Worm (Caenorhabditis elegans): Measurements from ENCODE around the gene C32D5.10.

Gene C32D5.10

DNA sequence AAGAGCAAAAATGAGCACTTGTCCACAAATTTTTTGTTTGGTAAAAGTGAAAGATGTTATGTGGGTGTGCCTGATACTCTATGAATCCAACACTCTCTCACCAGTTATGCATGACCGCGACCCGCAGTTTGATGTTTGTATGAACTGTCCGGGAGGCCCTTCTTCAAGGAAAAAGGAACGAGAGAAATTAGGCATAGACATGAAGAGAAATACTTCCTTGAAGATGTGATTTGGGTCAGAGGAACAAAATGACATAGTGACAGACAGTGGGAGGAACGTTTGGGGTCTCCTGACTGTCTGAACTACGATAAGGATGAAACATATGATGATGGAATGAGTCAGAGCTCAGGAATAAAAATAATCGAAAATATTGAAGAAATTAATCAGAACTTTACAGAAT lies 10.7 kb downstream of the C32D5.10 start:
- TF ChIP-seq pqm-1 (tag; optimal IDR thresholded peaks at IDR 0.05) (peak; percentile 57), daf-12 (tag; optimal IDR thresholded peaks at IDR 0.05) (no peak), egl-5 (tag; optimal IDR thresholded peaks at IDR 0.05) (no peak), pha-4 (tag; optimal IDR thresholded peaks at IDR 0.05) (peak; percentile 25), ztf-11 (tag; optimal IDR thresholded peaks at IDR 0.05) (no peak), nhr-23 (tag; optimal IDR thresholded peaks at IDR 0.05) (peak; percentile 73)

DNA sequence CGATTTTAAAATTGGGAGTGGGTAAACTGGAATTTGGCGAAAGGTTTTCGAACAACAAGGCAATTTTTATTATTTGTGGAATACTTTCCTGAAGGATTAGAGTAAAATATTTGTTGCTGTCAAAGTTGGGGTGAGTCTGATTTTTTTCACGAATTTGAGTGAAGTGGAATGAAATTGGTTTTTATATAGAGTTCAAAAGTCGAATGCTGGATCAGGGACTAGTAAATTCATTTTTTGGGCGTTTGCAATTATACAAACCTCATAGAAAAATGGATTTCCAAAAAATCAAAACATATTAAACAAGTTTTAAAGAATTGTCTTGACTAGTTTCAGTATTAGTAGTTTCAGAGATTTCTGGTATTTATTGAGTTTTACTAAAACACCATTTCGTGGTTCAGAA lies 11.8 kb downstream of the C32D5.10 start, which contains the start of gene C32D5.7:
Gene C32D5.7 (minus strand): TSS at position 101 of the 400 bp plus-strand sequence.
- TF ChIP-seq nfya-1 (tag; optimal IDR thresholded peaks at IDR 0.05; ENCODE audit: insufficient read depth), result no peak
- TF ChIP-seq nhr-28 (tag; optimal IDR thresholded peaks at IDR 0.05), result no peak
- no peak for TF ChIP-seq nhr-77 (tag; optimal IDR thresholded peaks at IDR 0.05)
- no peak for TF ChIP-seq nhr-43 (tag; optimal IDR thresholded peaks at IDR 0.05; ENCODE audit: poor library complexity, severe bottlenecking)
- TF ChIP-seq nhr-237 (tag; optimal IDR thresholded peaks at IDR 0.05), result no peak

DNA sequence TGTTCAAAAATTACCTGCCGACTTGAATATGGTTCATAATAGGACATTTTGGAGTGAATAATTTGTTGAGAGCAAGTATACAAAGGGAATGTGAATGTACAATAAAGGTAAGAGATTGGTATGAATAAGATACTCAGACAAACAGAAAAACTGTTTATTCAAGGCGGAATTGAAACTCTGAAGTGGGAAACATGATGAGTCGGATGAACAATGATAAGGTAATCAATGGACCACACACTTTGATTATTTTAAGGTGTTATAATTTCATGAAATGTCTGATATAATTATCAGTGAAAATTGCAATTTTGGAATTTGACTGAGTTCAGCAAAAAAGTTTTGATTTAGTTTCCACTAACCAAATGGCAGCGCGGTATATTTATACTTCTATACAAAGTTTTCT lies 12.3 kb downstream of the C32D5.10 start:
- TF ChIP-seq elt-2 (tag; optimal IDR thresholded peaks at IDR 0.05) (peak; percentile 51), fos-1 (tag; optimal IDR thresholded peaks at IDR 0.05) (no peak), pha-4 (tag; optimal IDR thresholded peaks at IDR 0.05) (peak; percentile 44), pqm-1 (tag; optimal IDR thresholded peaks at IDR 0.05) (peak; percentile 72)

DNA sequence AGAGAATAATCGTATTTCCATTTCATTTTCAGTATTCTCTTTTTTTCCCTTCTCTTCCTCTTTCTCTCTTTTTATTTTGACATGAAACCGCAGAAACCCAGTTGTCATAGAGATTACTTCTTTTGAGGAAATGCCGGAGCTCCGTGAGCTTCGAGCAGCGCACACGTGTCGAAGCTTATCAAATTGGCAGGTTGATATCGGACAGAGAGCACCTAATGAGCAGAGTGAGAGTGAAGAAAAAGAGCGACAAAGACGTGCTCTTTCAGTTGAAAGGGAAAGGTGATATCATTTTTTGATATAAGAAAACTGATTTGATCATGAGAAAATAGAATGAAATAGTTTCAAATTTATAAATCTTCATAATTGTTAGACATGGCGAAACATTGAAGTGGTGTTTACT lies 16.4 kb downstream of the C32D5.10 start, which contains the start of gene C32D5.14:
Gene C32D5.14 (plus strand): TSS at position 131 of the 400 bp plus-strand sequence.
- TF ChIP-seq nhr-67 (tag; optimal IDR thresholded peaks at IDR 0.05) (no peak), nhr-11 (tag; optimal IDR thresholded peaks at IDR 0.05) (peak; percentile 18), elt-2 (tag; optimal IDR thresholded peaks at IDR 0.05) (peak; percentile 67), nhr-28 (tag; optimal IDR thresholded peaks at IDR 0.05) (no peak), pqm-1 (tag; optimal IDR thresholded peaks at IDR 0.05) (peak; percentile 56)

DNA sequence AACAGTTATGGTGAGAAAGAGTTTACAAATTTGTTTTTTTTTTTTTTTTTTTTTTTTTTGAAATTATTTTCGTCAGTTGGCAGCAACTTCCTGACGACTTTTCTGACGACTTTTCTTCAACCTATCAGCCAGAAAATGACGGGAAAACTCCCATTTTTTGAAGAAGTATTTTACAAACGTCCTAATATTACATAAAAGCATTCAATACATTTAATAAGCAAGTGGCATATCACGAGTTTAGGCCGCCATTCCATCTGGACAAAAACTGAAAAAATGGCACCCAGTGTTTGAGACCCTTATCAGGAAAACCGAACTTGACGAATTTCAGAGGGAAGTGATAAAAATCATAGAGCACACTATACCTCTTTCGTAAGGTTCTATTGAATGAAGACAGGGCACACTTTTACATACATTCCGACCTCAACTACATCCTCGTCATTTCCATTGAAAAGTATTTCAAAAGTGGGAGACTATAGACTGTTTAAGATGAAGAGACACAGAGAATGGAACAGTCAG lies 17.0 kb downstream of the C32D5.10 start:
- TF ChIP-seq elt-2 (tag; optimal IDR thresholded peaks at IDR 0.05) (peak; percentile 64), nhr-25 (tag; optimal IDR thresholded peaks at IDR 0.05) (no peak)

DNA sequence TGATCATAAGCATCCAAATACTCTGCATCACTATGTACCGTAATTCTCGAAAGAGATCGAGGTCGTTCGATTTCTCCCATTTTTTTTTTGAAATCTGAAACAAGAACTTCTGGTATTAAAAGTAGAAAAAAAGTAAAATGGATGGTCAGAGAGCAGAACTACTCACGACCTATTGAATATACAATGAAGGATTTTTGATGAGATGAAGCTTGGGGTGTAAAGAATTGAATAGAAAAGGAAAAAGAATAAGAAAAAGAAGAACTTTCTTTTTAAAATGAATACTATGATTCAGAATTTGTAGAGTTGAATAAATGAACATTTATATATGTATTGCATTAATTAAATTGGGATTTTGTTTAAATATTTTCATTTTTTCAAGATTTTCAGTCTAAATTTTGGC lies 17.9 kb downstream of the C32D5.10 start, which contains the start of gene ttc-39B:
Gene ttc-39B (minus strand): TSS at position 101 of the 400 bp plus-strand sequence.
- TF ChIP-seq elt-2 (tag; optimal IDR thresholded peaks at IDR 0.05) (no peak), fkh-10 (GFP tag; optimal IDR thresholded peaks at IDR 0.05) (no peak), unc-39 (tag; optimal IDR thresholded peaks at IDR 0.05) (no peak), snpc-4 (tag; optimal IDR thresholded peaks at IDR 0.05) (no peak), lin-15B (tag; optimal IDR thresholded peaks at IDR 0.05) (no peak), ZK546.5 (tag; optimal IDR thresholded peaks at IDR 0.05) (no peak), nhr-12 (tag; optimal IDR thresholded peaks at IDR 0.05) (no peak), mdl-1 (tag; optimal IDR thresholded peaks at IDR 0.05) (no peak), egl-27 (tag; optimal IDR thresholded peaks at IDR 0.05) (no peak), elt-3 (tag; optimal IDR thresholded peaks at IDR 0.05) (no peak), nhr-43 (tag; optimal IDR thresholded peaks at IDR 0.05; ENCODE audit: poor library complexity, severe bottlenecking) (no peak), zag-1 (tag; optimal IDR thresholded peaks at IDR 0.05) (no peak), nhr-28 (tag; optimal IDR thresholded peaks at IDR 0.05) (no peak), pqm-1 (tag; optimal IDR thresholded peaks at IDR 0.05) (no peak), nhr-23 (tag; optimal IDR thresholded peaks at IDR 0.05) (no peak), unc-62 (GFP tag; optimal IDR thresholded peaks at IDR 0.05) (no peak), ama-1 (optimal IDR thresholded peaks at IDR 0.05) (no peak), hmg-11 (tag; optimal IDR thresholded peaks at IDR 0.05) (no peak), nfya-1 (tag; optimal IDR thresholded peaks at IDR 0.05; ENCODE audit: insufficient read depth) (no peak), ceh-9 (tag; optimal IDR thresholded peaks at IDR 0.05) (no peak)
